Worm (Caenorhabditis elegans): ENCODE results near the gene ZK856.7.

DNA sequence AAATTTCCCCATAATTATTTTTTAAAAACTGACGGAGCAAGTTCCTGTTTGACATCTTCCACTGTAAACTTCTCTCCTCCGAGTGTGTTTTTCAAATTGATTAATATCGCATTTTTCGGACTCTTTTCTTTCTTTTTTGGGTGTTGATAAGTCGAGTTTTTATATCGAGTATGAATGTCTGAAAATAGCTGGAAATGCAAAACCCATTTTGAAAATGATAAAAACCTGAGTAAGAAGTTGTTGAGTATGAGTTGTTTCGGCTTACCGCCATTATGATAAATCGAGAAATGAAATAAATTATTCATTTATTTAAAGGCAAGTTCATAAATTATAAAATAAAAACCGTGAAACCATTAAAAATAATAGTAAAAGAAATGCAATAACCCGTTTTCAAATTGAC is 16.2 kb upstream of the ZK856.7 start, which contains the start of gene ZK856.18:
- TF ChIP-seq sem-4 (tag; optimal IDR thresholded peaks at IDR 0.05): no peak
- no peak for TF ChIP-seq unc-39 (tag; optimal IDR thresholded peaks at IDR 0.05)
- TF ChIP-seq mdl-1 (tag; optimal IDR thresholded peaks at IDR 0.05): no peak
- no peak for TF ChIP-seq peb-1 (tag; optimal IDR thresholded peaks at IDR 0.05)
- no peak for TF ChIP-seq fos-1 (tag; optimal IDR thresholded peaks at IDR 0.05)
- no peak for TF ChIP-seq nhr-11 (tag; optimal IDR thresholded peaks at IDR 0.05)
- TF ChIP-seq nhr-25 (tag; optimal IDR thresholded peaks at IDR 0.05): no peak
- TF ChIP-seq ztf-11 (tag; optimal IDR thresholded peaks at IDR 0.05): no peak
- no peak for TF ChIP-seq aly-2 (tag; optimal IDR thresholded peaks at IDR 0.05)
- no peak for TF ChIP-seq ztf-4 (tag; optimal IDR thresholded peaks at IDR 0.05)

Measured in whole organism, L2 larva.